Fruit fly (Drosophila melanogaster): Measurements from ENCODE around the gene btn.

The btn gene

dm6 chr3R:22564076-22564475 lies 22.3 kb downstream of the btn start:
- TF ChIP-seq mld (GFP tag; IDR thresholded peaks at IDR 0.05; ENCODE audit: partially characterized antibody) (no peak), Eip74EF (GFP tag; optimal IDR thresholded peaks at IDR 0.05) (peak in 1 of 2 experiments; percentile 90), chinmo (GFP tag; IDR thresholded peaks at IDR 0.05; ENCODE audit: partially characterized antibody) (peak; percentile 90)

- no peak for TF ChIP-seq YL-1 (GFP tag; optimal IDR thresholded peaks at IDR 0.05)
- peak; percentile 7 for TF ChIP-seq CG15269 (tag; optimal IDR thresholded peaks at IDR 0.05)
- TF ChIP-seq Deaf1 (tag; optimal IDR thresholded peaks at IDR 0.05), result peak; percentile 22
- 0 out of 4 replicates have a peak, but pooled peaks have one; percentile 58 for TF ChIP-seq chinmo (GFP tag; IDR thresholded peaks at IDR 0.05; ENCODE audit: partially characterized antibody)
- peak; percentile 98 for TF ChIP-seq CG13894 (tag; optimal IDR thresholded peaks at IDR 0.05)
- TF ChIP-seq CG17328 (GFP tag; IDR thresholded peaks at IDR 0.05), result no peak
These were observed 23.9 kb downstream of the btn start, which contains the start of gene sit for dm6 chr3R:22562502-22562901. TSS of gene sit (minus strand) at chr3R:22562572.

- TF ChIP-seq ind (GFP tag; optimal IDR thresholded peaks at IDR 0.05), result no peak
- peak; percentile 98 for TF ChIP-seq CG13894 (tag; optimal IDR thresholded peaks at IDR 0.05)
- TF ChIP-seq CG1602 (GFP tag; optimal IDR thresholded peaks at IDR 0.05), result no peak
- TF ChIP-seq CG14667 (GFP tag; IDR thresholded peaks at IDR 0.05), result no peak
- no peak for TF ChIP-seq fd96Cb (tag; optimal IDR thresholded peaks at IDR 0.05)
- peak; percentile 59 for TF ChIP-seq CG12769 (tag; optimal IDR thresholded peaks at IDR 0.05)
- TF ChIP-seq Med (GFP tag), result peak; percentile 0
These were observed 26.2 kb downstream of the btn start for dm6 chr3R:22560224-22560623.

- TF ChIP-seq slbo (GFP tag; IDR thresholded peaks at IDR 0.05) (no peak), Max (GFP tag; optimal IDR thresholded peaks at IDR 0.05) (no peak), Hr3 (GFP tag; optimal IDR thresholded peaks at IDR 0.05) (no peak), CG2116 (GFP tag; optimal IDR thresholded peaks at IDR 0.05) (no peak), CG4617 (GFP tag; optimal IDR thresholded peaks at IDR 0.05; ENCODE audit: borderline replicate concordance) (no peak), CG8290 (GFP tag; optimal IDR thresholded peaks at IDR 0.05) (no peak), CG8290 (tag; optimal IDR thresholded peaks at IDR 0.05) (peak in 1 of 2 experiments; percentile 8), CG11398 (GFP tag; optimal IDR thresholded peaks at IDR 0.05) (no peak), CG18619 (GFP tag; optimal IDR thresholded peaks at IDR 0.05) (no peak), Pdp1 (GFP tag; optimal IDR thresholded peaks at IDR 0.05) (no peak), Elba2 (GFP tag; optimal IDR thresholded peaks at IDR 0.05) (no peak), lab (GFP tag; optimal IDR thresholded peaks at IDR 0.05) (peak; percentile 7), CG3163 (GFP tag; optimal IDR thresholded peaks at IDR 0.05) (no peak), Atf6 (GFP tag; IDR thresholded peaks at IDR 0.05) (peak; percentile 53; the same call in 1 of the 2 replicates), Tbp (GFP tag; optimal IDR thresholded peaks at IDR 0.05) (no peak), CG2678 (tag; optimal IDR thresholded peaks at IDR 0.05) (peak; percentile 8), sc (optimal IDR thresholded peaks at IDR 0.05) (no peak), sc (GFP tag; optimal IDR thresholded peaks at IDR 0.05) (no peak), CG12769 (tag; optimal IDR thresholded peaks at IDR 0.05) (no peak), Abd-B (GFP tag; optimal IDR thresholded peaks at IDR 0.05) (no peak), CG31224 (GFP tag; IDR thresholded peaks at IDR 0.05) (no peak), ranshi (GFP tag; IDR thresholded peaks at IDR 0.05) (no peak), CG13894 (tag; optimal IDR thresholded peaks at IDR 0.05) (peak; percentile 9), sens (GFP tag) (peak; percentile 60), CG17186 (GFP tag; optimal IDR thresholded peaks at IDR 0.05) (no peak), Dbx (GFP tag; IDR thresholded peaks at IDR 0.05) (no peak), dmrt99B (tag; optimal IDR thresholded peaks at IDR 0.05) (no peak), CG3065 (GFP tag; optimal IDR thresholded peaks at IDR 0.05) (no peak), CG4730 (GFP tag; IDR thresholded peaks at IDR 0.05) (no peak), dan (GFP tag; IDR thresholded peaks at IDR 0.05) (no peak), Hmr (GFP tag; optimal IDR thresholded peaks at IDR 0.05) (peak; percentile 24), E2f2 (GFP tag; IDR thresholded peaks at IDR 0.05) (no peak), HmgZ (tag; optimal IDR thresholded peaks at IDR 0.05) (no peak), Fer2 (tag; optimal IDR thresholded peaks at IDR 0.05) (no peak)
These were observed 28.0 kb downstream of the btn start for dm6 chr3R:22558398-22558797.

Data from whole organism, embryonic.